Worm (Caenorhabditis elegans) whole organism, early embryonic: ENCODE data around the gene C33C12.12.

Experiments
- B0310.2 ChIP-seq: sonication (generic microtip); optimal IDR thresholded peaks from 2 replicates; lab custom pipeline; 2016; ENCODE audit warnings: mild to moderate bottlenecking, missing genetic modification characterization, missing compliant biosample characterization
- F13C5.2 ChIP-seq: sonication (generic microtip); optimal IDR thresholded peaks from 2 replicates; lab custom pipeline; 2017; ENCODE audit warnings: mild to moderate bottlenecking, missing genetic modification characterization, inconsistent platforms, missing compliant biosample characterization
- aly-1 ChIP-seq: sonication (generic microtip); optimal IDR thresholded peaks from 2 replicates; lab custom pipeline; 2016; ENCODE audit warnings: missing genetic modification characterization, missing compliant biosample characterization
- ama-1 ChIP-seq: fragments of 150-350 bp; optimal IDR thresholded peaks from 2 replicates; lab custom pipeline; 2014
- ceh-13 ChIP-seq: fragments of 200-800 bp; sonication (Bioruptor generic); optimal IDR thresholded peaks from 2 replicates; lab custom pipeline; 2018; ENCODE audit warnings: mild to moderate bottlenecking, missing genetic modification characterization, missing compliant biosample characterization
- ceh-36 ChIP-seq: sonication (generic microtip); optimal IDR thresholded peaks from 2 replicates; lab custom pipeline; 2016; ENCODE audit warnings: missing genetic modification characterization, inconsistent platforms, missing compliant biosample characterization
- ets-7 ChIP-seq: sonication (generic microtip); optimal IDR thresholded peaks from 2 replicates; lab custom pipeline; 2016; ENCODE audit warnings: missing genotype, missing genetic modification characterization, missing compliant biosample characterization
- flt-1 ChIP-seq: fragments of 200-800 bp; sonication (Bioruptor generic); IDR thresholded peaks from 2 replicates; pipeline ENCODE4 v1.3.6; 2022; ENCODE audit warnings: missing genetic modification characterization, missing compliant biosample characterization
- hmbx-1 ChIP-seq: sonication (generic microtip); optimal IDR thresholded peaks from 2 replicates; lab custom pipeline; 2016; ENCODE audit warnings: mild to moderate bottlenecking, missing genetic modification characterization, missing compliant biosample characterization
- hmg-4 ChIP-seq: fragments of 200-800 bp; sonication (Bioruptor generic); optimal IDR thresholded peaks from 2 replicates; lab custom pipeline; 2018; ENCODE audit warnings: mild to moderate bottlenecking, missing genetic modification characterization, missing compliant biosample characterization
- hnd-1 ChIP-seq: sonication (generic microtip); optimal IDR thresholded peaks from 2 replicates; lab custom pipeline; 2016; ENCODE audit warnings: missing genetic modification characterization, missing compliant biosample characterization
- pes-1 ChIP-seq: fragments of 200-800 bp; sonication (Bioruptor generic); IDR thresholded peaks from 2 replicates; pipeline ENCODE4 v1.3.6; 2022; ENCODE audit warnings: missing genetic modification reagents, missing genetic modification characterization, missing compliant biosample characterization
- scrt-1 ChIP-seq: fragments of 200-800 bp; sonication (Bioruptor generic); IDR thresholded peaks from 2 replicates; pipeline ENCODE4 v1.3.6; 2022; ENCODE audit warnings: missing genetic modification characterization, missing compliant biosample characterization
- sea-1 ChIP-seq: fragments of 200-800 bp; sonication (Bioruptor generic); conservative IDR thresholded peaks from 2 replicates; pipeline ENCODE4 v1.3.6; 2022; ENCODE audit warnings: missing genetic modification characterization, missing compliant biosample characterization
- tbx-11 ChIP-seq: fragments of 200-800 bp; sonication (Bioruptor generic); IDR thresholded peaks from 2 replicates; pipeline ENCODE4 v1.3.6; 2022; ENCODE audit warnings: missing genetic modification characterization, missing compliant biosample characterization
- tbx-37 ChIP-seq: fragments of 200-800 bp; sonication (Bioruptor generic); conservative IDR thresholded peaks from 2 replicates; pipeline ENCODE4 v1.3.6; 2022; ENCODE audit warnings: missing genetic modification reagents, missing genetic modification characterization, missing compliant biosample characterization
- tra-4 ChIP-seq: sonication (generic microtip); optimal IDR thresholded peaks from 2 replicates; lab custom pipeline; 2017; ENCODE audit warnings: missing genetic modification characterization, missing compliant biosample characterization

C33C12.12 gene

ce11 chrII:2145566-2145965 lies 24.4 kb downstream of the C33C12.12 start, which contains the start of gene C40A11.6:
TSS of gene C40A11.6 (minus strand) at chrII:2145666.
- no peak for TF ChIP-seq B0310.2 (tag; lab: Kevin White, UChicago)
- no peak for TF ChIP-seq tra-4
- no peak for TF ChIP-seq hnd-1
- no peak for TF ChIP-seq hmbx-1 (tag; lab: Kevin White, UChicago)
- no peak for TF ChIP-seq F13C5.2
- TF ChIP-seq aly-1 (tag; lab: Kevin White, UChicago), result no peak
- no peak for TF ChIP-seq ets-7 (tag; lab: Kevin White, UChicago)
- no peak for TF ChIP-seq tbx-11 (GFP tag; lab: Robert Waterston, UW)

ce11 chrII:2140817-2141216 lies 29.2 kb downstream of the C33C12.12 start, which contains the start of gene C40A11.3:
TSS of gene C40A11.3 (plus strand) at chrII:2141117.
- TF ChIP-seq hmg-4 (GFP tag; lab: Kevin White, UChicago) (no peak), sea-1 (GFP tag; lab: Robert Waterston, UW) (no peak), flt-1 (GFP tag; lab: Robert Waterston, UW) (no peak), ets-7 (tag; lab: Kevin White, UChicago) (no peak), tbx-11 (GFP tag; lab: Robert Waterston, UW) (no peak), hmbx-1 (tag; lab: Kevin White, UChicago) (no peak), tbx-37 (GFP tag; lab: Robert Waterston, UW) (no peak), aly-1 (tag; lab: Kevin White, UChicago) (no peak), pes-1 (GFP tag; lab: Robert Waterston, UW) (no peak), ceh-13 (GFP tag; lab: Kevin White, UChicago) (no peak), hnd-1 (no peak), B0310.2 (tag; lab: Kevin White, UChicago) (no peak), tra-4 (no peak), ceh-36 (tag; lab: Kevin White, UChicago) (no peak), scrt-1 (GFP tag; lab: Robert Waterston, UW) (no peak)

- TF ChIP-seq aly-1 (tag; lab: Kevin White, UChicago) (no peak), B0310.2 (tag; lab: Kevin White, UChicago) (no peak), pes-1 (GFP tag; lab: Robert Waterston, UW) (no peak), ceh-13 (GFP tag; lab: Kevin White, UChicago) (no peak), tbx-37 (GFP tag; lab: Robert Waterston, UW) (no peak), F13C5.2 (no peak), ets-7 (tag; lab: Kevin White, UChicago) (no peak)
Measured at ce11 chrII:2138901-2139300, 31.1 kb downstream of the C33C12.12 start.

- TF ChIP-seq hmg-4 (GFP tag; lab: Kevin White, UChicago) (no peak), ama-1 (lab: Kevin White, UChicago) (no peak), F13C5.2 (no peak), hmbx-1 (tag; lab: Kevin White, UChicago) (no peak), tbx-37 (GFP tag; lab: Robert Waterston, UW) (no peak), sea-1 (GFP tag; lab: Robert Waterston, UW) (no peak), aly-1 (tag; lab: Kevin White, UChicago) (no peak), pes-1 (GFP tag; lab: Robert Waterston, UW) (no peak), flt-1 (GFP tag; lab: Robert Waterston, UW) (no peak), ets-7 (tag; lab: Kevin White, UChicago) (no peak), ceh-36 (tag; lab: Kevin White, UChicago) (no peak), tbx-11 (GFP tag; lab: Robert Waterston, UW) (no peak), B0310.2 (tag; lab: Kevin White, UChicago) (no peak), ceh-13 (GFP tag; lab: Kevin White, UChicago) (no peak)
Measured at ce11 chrII:2137235-2137634, 32.8 kb downstream of the C33C12.12 start, which contains the start of gene C40A11.4. TSS of gene C40A11.4 (plus strand) at chrII:2137422.

ce11 chrII:2135604-2136003 lies 34.4 kb downstream of the C33C12.12 start, which contains the start of gene hpo-7:
TSS of gene hpo-7 (minus strand) at chrII:2135704.
- no peak for TF ChIP-seq F13C5.2
- no peak for TF ChIP-seq ama-1 (lab: Kevin White, UChicago)
- TF ChIP-seq scrt-1 (GFP tag; lab: Robert Waterston, UW), result no peak
- no peak for TF ChIP-seq tra-4
- no peak for TF ChIP-seq ceh-36 (tag; lab: Kevin White, UChicago)
- TF ChIP-seq tbx-37 (GFP tag; lab: Robert Waterston, UW), result no peak
- TF ChIP-seq ets-7 (tag; lab: Kevin White, UChicago), result no peak
- TF ChIP-seq hmg-4 (GFP tag; lab: Kevin White, UChicago), result no peak
- no peak for TF ChIP-seq B0310.2 (tag; lab: Kevin White, UChicago)
- TF ChIP-seq flt-1 (GFP tag; lab: Robert Waterston, UW), result no peak
- no peak for TF ChIP-seq ceh-13 (GFP tag; lab: Kevin White, UChicago)
- TF ChIP-seq hmbx-1 (tag; lab: Kevin White, UChicago), result no peak
- TF ChIP-seq aly-1 (tag; lab: Kevin White, UChicago), result no peak
- no peak for TF ChIP-seq sea-1 (GFP tag; lab: Robert Waterston, UW)
- no peak for TF ChIP-seq pes-1 (GFP tag; lab: Robert Waterston, UW)
- no peak for TF ChIP-seq hnd-1
- TF ChIP-seq tbx-11 (GFP tag; lab: Robert Waterston, UW), result no peak

- TF ChIP-seq scrt-1 (GFP tag; lab: Robert Waterston, UW) (no peak), hmg-4 (GFP tag; lab: Kevin White, UChicago) (no peak), hnd-1 (no peak), tra-4 (no peak), tbx-11 (GFP tag; lab: Robert Waterston, UW) (no peak), ceh-36 (tag; lab: Kevin White, UChicago) (no peak), flt-1 (GFP tag; lab: Robert Waterston, UW) (no peak), aly-1 (tag; lab: Kevin White, UChicago) (no peak), B0310.2 (tag; lab: Kevin White, UChicago) (no peak), hmbx-1 (tag; lab: Kevin White, UChicago) (no peak), ceh-13 (GFP tag; lab: Kevin White, UChicago) (no peak), tbx-37 (GFP tag; lab: Robert Waterston, UW) (no peak), ama-1 (lab: Kevin White, UChicago) (no peak), F13C5.2 (no peak), ets-7 (tag; lab: Kevin White, UChicago) (no peak), pes-1 (GFP tag; lab: Robert Waterston, UW) (no peak), sea-1 (GFP tag; lab: Robert Waterston, UW) (no peak)
Measured at ce11 chrII:2130770-2131169, 39.2 kb downstream of the C33C12.12 start, which contains the start of gene sdz-28. TSS of gene sdz-28 (plus strand) at chrII:2131070.
